Worm (Caenorhabditis elegans) whole organism, L4/young adult: ENCODE results near the gene fbxa-214.
"Not testable (repeated sequence)": the region's sequence is repeated elsewhere in the genome, so short reads cannot be mapped to it uniquely, and the experiment has no call there.

ENCODE experiments used
- W03F9.2 ChIP-seq: fragments of 150-350 bp; optimal IDR thresholded peaks from 2 replicates; lab custom pipeline; 2014; ENCODE audit warnings: missing biosample characterization, missing genetic modification characterization
- dao-5 ChIP-seq: sonication (generic microtip); optimal IDR thresholded peaks from 2 replicates; lab custom pipeline; 2016; ENCODE audit warnings: missing genotype, missing genetic modification characterization, moderate library complexity, missing compliant biosample characterization
- him-1 ChIP-seq: sonication (generic microtip); optimal IDR thresholded peaks from 2 replicates; lab custom pipeline; 2016; ENCODE audit warnings: missing genotype, missing genetic modification reagents, missing genetic modification characterization, missing compliant biosample characterization

The fbxa-214 gene

DNA sequence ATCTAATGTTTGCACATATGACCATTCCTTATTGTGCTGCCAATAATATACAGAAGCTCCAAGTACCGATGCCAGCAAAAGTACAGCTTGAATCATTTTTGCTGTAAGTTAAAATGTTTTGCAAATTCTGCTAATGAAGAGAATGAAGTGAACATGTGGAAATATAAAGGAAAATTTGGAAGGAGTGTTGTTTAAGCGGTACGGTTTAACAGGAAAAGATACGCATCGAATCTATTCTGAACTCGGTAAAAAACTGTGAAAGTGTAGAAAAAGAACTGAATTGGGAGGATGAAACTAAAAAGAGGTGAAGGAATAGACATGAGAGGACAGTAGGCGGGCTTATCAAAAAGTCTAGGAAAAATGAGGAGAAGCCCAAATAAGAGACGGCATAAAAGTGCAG is 6.5 kb downstream of the fbxa-214 start, which contains the start of gene Y38A10A.2:
Y38A10A.2 (minus strand) TSS at position 101 of the 400 bp plus-strand sequence.
- no peak for TF ChIP-seq dao-5 (tag; lab: Kevin White, UChicago)
- TF ChIP-seq him-1 (tag; lab: Kevin White, UChicago), result no peak
- TF ChIP-seq W03F9.2 (tag; lab: Kevin White, UChicago), result no peak

DNA sequence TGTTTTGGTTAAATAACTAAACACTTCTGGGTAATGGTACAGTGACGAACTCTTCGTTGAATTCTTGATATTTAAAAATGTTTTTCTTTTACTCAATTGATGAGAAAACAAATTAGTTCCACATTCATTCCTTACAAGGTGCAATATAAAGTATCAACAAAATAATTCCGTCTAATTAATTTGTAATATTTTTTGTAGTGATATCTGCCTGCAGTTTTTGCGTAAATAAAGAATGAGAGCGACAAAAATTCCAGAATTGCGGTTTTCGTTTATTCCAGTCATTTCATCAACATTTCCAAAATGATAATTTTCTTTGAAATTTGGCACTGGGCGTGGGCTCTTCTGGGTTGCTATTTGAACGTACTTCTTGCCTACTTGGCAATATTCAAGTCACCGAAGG is 14.6 kb downstream of the fbxa-214 start, which contains the start of gene srd-20:
srd-20 (plus strand) TSS at position 301 of the 400 bp plus-strand sequence.
- TF ChIP-seq dao-5 (tag; lab: Kevin White, UChicago) (no peak), W03F9.2 (tag; lab: Kevin White, UChicago) (no peak), him-1 (tag; lab: Kevin White, UChicago) (no peak)

DNA sequence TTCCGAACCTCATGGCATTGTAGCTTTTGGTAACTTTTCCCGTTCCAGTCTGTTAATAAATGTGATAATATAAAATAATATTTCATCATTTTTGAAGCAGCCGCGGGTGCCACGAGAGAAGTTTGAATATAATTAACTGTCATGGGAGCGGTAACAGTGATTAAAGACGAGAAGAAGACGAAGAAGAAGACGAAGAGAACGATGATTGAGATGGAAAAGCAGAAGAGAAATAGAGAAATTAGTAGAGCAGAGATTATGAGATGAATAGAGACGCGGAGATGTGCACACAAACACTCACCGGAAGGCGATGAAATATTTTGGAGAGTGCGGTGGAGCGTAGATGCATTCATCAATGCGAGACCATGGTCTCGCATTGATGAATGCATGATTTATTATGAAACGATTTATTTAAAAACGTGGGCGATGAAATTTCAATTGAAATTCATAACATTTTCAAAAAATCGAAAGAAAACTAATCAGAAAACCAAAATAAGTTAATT is 16.6 kb downstream of the fbxa-214 start, which contains the start of gene seip-1:
seip-1 (minus strand) TSS at position 51 of the 500 bp plus-strand sequence.
- TF ChIP-seq him-1 (tag; lab: Kevin White, UChicago), result peak; percentile 56
- TF ChIP-seq dao-5 (tag; lab: Kevin White, UChicago), result no peak
- peak; percentile 92 for TF ChIP-seq W03F9.2 (tag; lab: Kevin White, UChicago)

- TF ChIP-seq him-1 (tag; lab: Kevin White, UChicago) (no peak), dao-5 (tag; lab: Kevin White, UChicago) (no peak), W03F9.2 (tag; lab: Kevin White, UChicago) (no peak)
These were observed 18.7 kb downstream of the fbxa-214 start, which contains the start of gene jamp-1 for ce11 chrV:6051159-6051558. Gene jamp-1 (minus strand): TSS chrV:6051259.

DNA sequence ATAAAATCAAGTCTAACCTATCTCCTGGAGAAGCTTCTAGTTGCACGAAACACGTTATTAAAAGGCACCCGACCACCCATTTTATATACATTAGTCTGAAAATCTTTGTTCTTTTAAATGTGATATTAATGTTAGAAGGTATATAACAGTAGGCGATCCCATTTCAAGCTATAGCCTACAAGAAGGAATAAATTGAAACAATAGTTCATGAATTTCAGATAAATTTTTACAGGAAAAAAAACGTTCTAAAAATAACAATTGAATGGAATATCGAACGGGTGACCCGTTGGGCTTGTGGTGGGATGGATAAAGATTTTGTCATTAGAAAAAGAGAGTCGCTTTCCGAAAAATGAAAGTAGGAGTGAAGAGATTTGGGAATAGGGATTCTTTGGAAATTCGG is 22.1 kb downstream of the fbxa-214 start, which contains the start of gene pgap-3:
pgap-3 (minus strand) TSS at position 101 of the 400 bp plus-strand sequence.
- TF ChIP-seq him-1 (tag; lab: Kevin White, UChicago) (no peak), dao-5 (tag; lab: Kevin White, UChicago) (no peak), W03F9.2 (tag; lab: Kevin White, UChicago) (no peak)

- no peak for TF ChIP-seq W03F9.2 (tag; lab: Kevin White, UChicago)
- no peak for TF ChIP-seq him-1 (tag; lab: Kevin White, UChicago)
- no peak for TF ChIP-seq dao-5 (tag; lab: Kevin White, UChicago)
These were observed 24.8 kb downstream of the fbxa-214 start, which contains the start of gene R01B10.3 for ce11 chrV:6044853-6045594. Gene R01B10.3 (minus strand): TSS chrV:6045129.

DNA sequence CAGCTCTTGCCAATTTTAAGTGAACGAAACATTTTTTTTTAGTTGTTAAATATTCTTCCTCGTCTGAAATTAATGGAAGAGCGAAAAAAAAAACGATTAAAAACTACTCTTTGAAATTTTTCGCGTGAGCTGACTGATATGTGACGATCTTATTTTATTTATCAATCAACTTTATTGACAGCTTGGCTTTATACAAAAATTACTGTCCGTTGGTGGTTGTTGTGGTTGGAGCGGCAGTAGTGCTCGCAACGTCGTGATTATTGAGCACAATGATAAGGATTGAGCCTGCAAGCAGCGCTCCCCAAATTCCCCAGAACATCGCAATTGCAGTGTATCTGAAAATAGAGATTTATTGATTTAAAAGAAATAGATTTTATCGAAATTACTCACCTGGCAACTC is 25.4 kb downstream of the fbxa-214 start:
- no peak for TF ChIP-seq him-1 (tag; lab: Kevin White, UChicago)
- TF ChIP-seq dao-5 (tag; lab: Kevin White, UChicago), result no peak
- no peak for TF ChIP-seq W03F9.2 (tag; lab: Kevin White, UChicago)

DNA sequence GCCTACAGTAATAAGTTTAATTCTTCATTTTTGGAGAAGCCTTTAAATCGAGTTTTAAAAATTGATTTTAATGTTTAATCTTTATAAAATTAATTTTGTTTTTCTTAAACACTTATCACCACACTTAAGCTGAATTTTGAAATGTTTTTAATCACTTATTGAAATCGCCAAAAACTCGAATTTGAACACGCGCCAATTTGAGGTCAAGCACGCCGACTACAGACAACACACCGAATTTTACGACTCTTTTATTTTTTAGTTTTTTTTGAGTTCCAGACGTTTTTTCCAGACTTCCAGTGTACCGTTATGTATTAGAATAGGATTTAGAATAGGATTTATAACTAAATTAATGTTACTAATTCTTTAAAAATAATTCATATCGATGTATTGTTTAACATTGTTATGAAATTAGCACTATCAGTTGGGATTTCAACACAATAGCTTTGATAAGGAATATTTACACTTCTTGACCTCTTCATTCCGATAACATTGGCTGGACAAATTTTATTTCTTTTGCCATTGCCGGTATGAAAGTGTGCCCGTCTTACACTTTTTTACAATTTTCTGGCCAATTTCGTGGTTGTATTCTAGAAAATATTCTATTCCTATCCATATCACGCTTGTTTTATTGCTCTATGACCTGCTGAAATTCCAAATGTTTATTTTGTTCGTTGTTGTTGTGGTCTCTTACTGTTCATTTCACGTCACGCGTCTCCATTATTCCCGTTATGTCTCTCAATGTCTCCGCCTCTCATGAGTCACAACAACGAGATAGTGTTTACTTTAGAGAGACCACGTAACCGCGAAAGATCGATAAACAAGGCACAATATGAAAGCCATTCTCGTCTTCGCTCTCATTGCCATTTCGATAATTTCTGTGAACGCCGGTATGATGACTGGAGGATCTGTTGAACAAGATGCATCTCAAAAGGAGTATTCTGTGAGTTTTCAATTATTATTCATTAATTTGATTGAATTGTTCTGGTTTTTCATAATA is 26.3 kb downstream of the fbxa-214 start, which contains the start of gene cpi-2:
cpi-2 (plus strand) TSS at position 788 of the 997 bp plus-strand sequence.
- TF ChIP-seq W03F9.2 (tag; lab: Kevin White, UChicago) (no peak), him-1 (tag; lab: Kevin White, UChicago) (no peak), dao-5 (tag; lab: Kevin White, UChicago) (no peak)

DNA sequence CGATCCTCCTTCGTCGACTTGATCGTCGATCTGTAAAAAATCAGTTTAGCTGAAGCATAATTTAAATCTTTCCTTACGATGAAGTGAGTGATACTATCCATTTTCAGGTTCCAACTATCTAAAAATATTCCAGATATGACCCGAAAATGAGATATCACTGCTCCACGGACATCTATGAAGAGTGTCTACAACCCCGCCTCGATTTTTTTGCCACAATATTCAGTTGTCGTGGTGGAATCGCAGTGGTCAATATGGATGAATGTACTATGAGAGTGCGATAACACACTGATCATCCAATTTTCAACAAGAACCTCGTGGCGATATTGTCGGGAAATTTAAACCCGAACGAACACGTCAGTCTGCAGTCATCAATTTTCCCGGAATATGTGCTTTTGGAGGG is 28.5 kb downstream of the fbxa-214 start, which contains the start of gene R01B10.2:
R01B10.2 (minus strand) TSS at position 101 of the 400 bp plus-strand sequence.
- TF ChIP-seq him-1 (tag; lab: Kevin White, UChicago) (no peak), W03F9.2 (tag; lab: Kevin White, UChicago) (no peak), dao-5 (tag; lab: Kevin White, UChicago) (no peak)

- not testable (repeated sequence) for TF ChIP-seq him-1, W03F9.2, dao-5 (tag; lab: Kevin White, UChicago)
These were observed 31.3 kb downstream of the fbxa-214 start, which contains the start of gene F29G9.1 for ce11 chrV:6038405-6039151. Gene F29G9.1 (plus strand): TSS chrV:6039101.

ce11 chrV:6036547-6036946 is 33.3 kb downstream of the fbxa-214 start:
- TF ChIP-seq dao-5 (tag; lab: Kevin White, UChicago), result no peak
- TF ChIP-seq him-1 (tag; lab: Kevin White, UChicago), result no peak
- TF ChIP-seq W03F9.2 (tag; lab: Kevin White, UChicago), result no peak
